Fruit fly (Drosophila melanogaster) S2 (cell line): ENCODE results near the gene Taf7.

ENCODE experiments used
- CG8478 ChIP-seq: fragments of >200 bp; optimal IDR thresholded peaks from 2 replicates; lab custom pipeline; 2018
- CTCF ChIP-seq, 2 experiments: fragments of >200 bp; optimal IDR thresholded peaks; 2 replicates each; lab custom pipeline; 2018

Gene Taf7

DNA sequence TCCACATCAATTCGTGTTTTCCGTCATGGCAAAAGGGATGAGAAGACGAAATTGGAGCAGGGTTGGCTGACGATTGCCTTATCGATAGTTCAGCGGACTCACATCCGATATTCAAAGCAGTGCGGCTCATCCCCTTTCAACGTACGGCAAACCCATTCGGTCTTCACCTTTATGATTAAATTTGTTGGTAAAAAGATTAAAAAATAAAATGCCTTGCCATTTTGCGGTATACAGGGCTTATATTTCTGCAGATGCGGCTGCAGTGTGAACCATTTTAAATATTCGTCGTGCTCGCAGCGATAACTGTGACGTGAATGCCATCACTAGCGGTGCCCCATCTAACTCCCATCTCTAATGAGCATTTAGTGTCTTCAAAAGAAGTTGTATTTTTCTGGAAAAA lies at the start of gene Taf7, which contains the start of gene EMC1:
Gene Taf7 (plus strand): TSS at position 23 of the 400 bp plus-strand sequence.
Gene EMC1 (minus strand): TSS at position 53 of the 400 bp plus-strand sequence.
- peak; percentile 7 to 29 for TF ChIP-seq CTCF (optimal IDR thresholded peaks at IDR 0.05; lab: Kevin White, UChicago)
- no peak for TF ChIP-seq CG8478 (lab: Kevin White, UChicago)

DNA sequence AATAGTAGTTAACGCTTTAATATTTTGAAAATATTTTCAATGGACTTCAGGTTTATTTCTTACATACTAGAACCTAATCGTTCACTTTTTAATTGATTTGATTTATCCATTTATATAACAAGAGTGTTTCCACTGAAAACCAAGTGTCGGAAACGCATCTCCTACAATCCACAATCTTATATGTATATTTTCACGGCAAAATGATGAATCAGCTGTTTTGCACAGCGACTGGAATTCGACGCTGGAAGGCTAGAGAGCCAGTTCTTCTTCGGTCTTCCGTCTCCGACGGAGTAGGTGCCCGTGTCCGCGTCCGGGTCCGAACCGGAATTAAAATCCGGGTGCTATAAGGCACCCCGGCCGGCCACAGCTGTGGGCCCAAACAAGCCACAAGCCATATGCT lies 22.7 kb upstream of the Taf7 start:
- TF ChIP-seq CTCF (optimal IDR thresholded peaks at IDR 0.05; lab: Kevin White, UChicago): no peak
- TF ChIP-seq CG8478 (lab: Kevin White, UChicago): no peak

dm6 chr3R:7886167-7886858 lies 20.8 kb upstream of the Taf7 start, which contains the start of gene CG17816:
Gene CG17816 (minus strand): TSS chr3R:7886733.
- TF ChIP-seq CG8478 (lab: Kevin White, UChicago) (no peak), CTCF (optimal IDR thresholded peaks at IDR 0.05; lab: Kevin White, UChicago) (peak in 1 of 2 experiments; percentile 23)

DNA sequence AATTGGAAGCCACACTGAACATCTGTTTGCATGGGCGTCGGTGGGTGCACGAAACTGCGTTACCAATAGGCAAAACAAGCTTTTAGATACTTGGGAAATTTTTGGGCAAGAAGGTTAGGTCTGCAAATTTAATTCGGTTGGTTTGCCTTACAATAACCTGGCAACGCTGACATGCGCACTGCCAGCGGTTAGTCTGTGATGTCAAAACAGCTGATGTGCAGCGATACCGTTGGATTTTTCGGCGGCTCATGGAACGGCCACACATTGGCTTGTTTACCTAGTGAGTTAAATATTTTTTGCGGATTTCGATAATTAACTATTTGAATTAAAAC lies 20.3 kb upstream of the Taf7 start, which contains the start of gene ArgRS-m:
Gene ArgRS-m (plus strand): TSS at position 187 of the 332 bp plus-strand sequence.
- TF ChIP-seq CG8478 (lab: Kevin White, UChicago) (no peak), CTCF (optimal IDR thresholded peaks at IDR 0.05; lab: Kevin White, UChicago) (peak in 1 of 2 experiments; percentile 8)

DNA sequence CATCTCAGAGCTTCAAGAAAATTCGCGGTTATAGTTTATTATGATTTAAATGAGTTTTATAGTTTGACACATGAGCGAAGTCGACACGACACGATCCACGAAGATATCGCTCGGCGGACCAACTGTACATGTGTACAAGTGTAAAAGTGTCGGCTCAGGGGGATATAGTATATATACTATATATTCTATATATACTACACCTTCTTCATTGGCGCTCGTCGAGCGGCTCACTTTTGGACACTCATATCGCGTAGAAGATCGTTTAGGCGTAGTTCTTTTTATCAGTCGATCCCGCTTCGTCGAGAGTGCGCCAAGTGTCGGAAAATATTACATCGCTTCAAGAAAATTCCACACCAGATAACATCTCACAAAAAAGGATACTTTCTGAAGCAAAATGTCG lies 16.1 kb upstream of the Taf7 start, which contains the start of gene wtrw:
Gene wtrw (plus strand): TSS at position 301 of the 400 bp plus-strand sequence.
- TF ChIP-seq CG8478 (lab: Kevin White, UChicago) (no peak), CTCF (optimal IDR thresholded peaks at IDR 0.05; lab: Kevin White, UChicago) (no peak)

- TF ChIP-seq CTCF (optimal IDR thresholded peaks at IDR 0.05; lab: Kevin White, UChicago): no peak
- TF ChIP-seq CG8478 (lab: Kevin White, UChicago): no peak
Measured at dm6 chr3R:7892246-7893000, 14.7 kb upstream of the Taf7 start.

DNA sequence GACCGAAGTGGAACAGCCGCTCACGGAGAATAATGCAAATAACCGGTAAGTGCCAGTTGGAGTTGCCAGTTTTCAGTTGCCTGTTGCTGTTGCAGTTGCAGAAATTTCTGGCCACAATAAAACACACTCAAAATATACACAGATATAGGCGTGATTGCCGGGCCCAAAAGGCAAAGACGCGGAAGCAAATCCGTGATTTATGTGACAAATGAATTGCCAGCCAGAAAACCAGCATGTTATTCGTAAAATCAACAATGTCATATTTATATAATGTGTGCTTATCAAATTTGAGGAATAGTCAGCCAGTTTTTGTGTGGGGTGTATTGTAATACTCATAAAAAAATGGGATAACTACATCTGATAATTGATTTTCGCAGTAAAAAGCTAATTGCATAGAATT lies 12.5 kb upstream of the Taf7 start:
- no peak for TF ChIP-seq CG8478 (lab: Kevin White, UChicago)

DNA sequence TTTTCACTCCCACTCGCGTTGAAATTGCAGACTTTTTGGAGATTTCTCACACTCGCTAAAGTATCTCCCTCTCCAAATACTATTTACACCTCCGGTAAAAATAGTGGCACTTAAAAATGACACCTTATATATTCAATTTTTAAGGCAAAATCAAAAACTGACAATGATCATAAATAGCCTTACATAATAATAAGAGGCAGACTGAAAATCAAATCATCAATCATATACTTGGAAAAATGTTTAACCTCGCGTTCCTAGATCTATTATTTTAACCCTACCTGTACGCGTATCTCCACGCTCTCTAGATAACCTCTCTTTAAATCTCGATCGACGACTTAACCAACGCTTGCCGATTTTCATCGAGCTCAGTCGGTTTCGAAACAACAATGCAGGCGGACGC lies 11.7 kb upstream of the Taf7 start:
- TF ChIP-seq CTCF (optimal IDR thresholded peaks at IDR 0.05; lab: Kevin White, UChicago) (no peak), CG8478 (lab: Kevin White, UChicago) (no peak)

DNA sequence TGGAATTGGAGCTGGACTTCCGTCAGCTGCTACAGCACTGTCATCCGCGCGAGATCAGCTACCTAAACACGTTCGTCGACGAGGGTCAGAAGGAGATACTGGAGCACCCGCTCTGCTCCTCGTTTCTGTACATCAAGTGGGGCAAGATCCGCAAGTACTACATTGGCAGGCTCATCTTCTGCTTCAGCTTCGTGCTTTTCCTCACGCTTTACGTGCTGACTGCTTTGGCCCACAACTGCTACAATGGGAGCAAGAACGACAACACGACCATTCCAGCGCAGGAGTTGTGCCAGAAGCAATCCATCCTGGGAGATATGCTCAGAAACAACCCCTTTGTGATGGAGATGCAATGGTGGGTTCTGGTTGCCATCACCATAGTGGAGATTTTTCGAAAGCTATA lies 7.9 kb upstream of the Taf7 start:
- no peak for TF ChIP-seq CG8478 (lab: Kevin White, UChicago)
- TF ChIP-seq CTCF (optimal IDR thresholded peaks at IDR 0.05; lab: Kevin White, UChicago): no peak

DNA sequence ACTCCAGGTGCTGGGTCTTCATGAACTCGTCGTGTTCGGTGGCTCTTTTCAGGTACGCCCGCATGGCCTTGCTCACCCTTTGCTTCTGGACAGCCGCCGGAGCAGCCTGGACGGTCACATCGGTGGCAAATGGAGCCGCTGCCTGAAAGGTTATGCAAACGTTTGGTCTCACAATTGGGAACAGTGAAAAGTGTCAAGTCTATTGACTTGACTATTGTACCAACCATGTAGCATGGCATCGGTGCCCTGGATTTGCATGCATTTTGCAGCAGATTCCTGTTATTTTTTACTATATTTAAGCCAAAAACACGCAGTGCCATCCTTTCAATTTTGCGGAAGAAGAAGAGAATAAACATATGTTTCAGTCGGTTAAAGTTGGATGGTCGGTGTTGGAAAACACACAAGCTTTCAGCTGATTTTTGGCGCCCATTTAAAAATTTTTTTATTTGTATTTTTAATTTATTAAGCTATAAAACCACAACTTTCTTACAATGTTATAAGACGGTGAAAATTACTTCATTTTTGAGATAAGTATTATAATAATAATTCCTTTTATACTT lies 4.7 kb upstream of the Taf7 start, which contains the start of gene mRpS9:
Gene mRpS9 (minus strand): TSS at position 355 of the 560 bp plus-strand sequence.
- TF ChIP-seq CTCF (optimal IDR thresholded peaks at IDR 0.05; lab: Kevin White, UChicago) (no peak), CG8478 (lab: Kevin White, UChicago) (no peak)

- TF ChIP-seq CG8478 (lab: Kevin White, UChicago) (no peak), CTCF (optimal IDR thresholded peaks at IDR 0.05; lab: Kevin White, UChicago) (no peak)
Measured at dm6 chr3R:7911482-7911881, 4.3 kb downstream of the Taf7 start, which contains the start of gene Prat. Gene Prat (minus strand): TSS chr3R:7911779.

DNA sequence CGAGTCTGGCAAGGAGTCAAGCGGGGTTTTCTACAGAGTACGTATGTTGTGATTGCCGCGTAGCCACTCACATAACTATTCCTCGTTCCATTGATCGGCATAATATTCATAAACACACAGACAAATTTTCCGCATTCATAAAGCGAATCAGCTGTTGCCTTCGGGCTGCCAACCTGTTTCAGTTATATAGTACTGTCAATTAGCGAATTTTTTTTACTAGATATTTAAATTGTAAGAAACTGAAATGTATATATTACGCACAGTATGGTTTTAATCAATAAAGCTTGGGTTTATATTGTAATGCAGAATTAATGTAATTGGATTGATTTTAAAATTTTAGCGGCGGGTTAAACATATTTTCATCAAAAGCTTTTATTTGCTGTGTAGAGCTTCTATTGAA lies 6.0 kb downstream of the Taf7 start, which contains the start of gene Rfk:
Gene Rfk (minus strand): TSS at position 152 of the 400 bp plus-strand sequence.
- TF ChIP-seq CG8478 (lab: Kevin White, UChicago) (no peak), CTCF (optimal IDR thresholded peaks at IDR 0.05; lab: Kevin White, UChicago) (no peak)

dm6 chr3R:7913551-7913950 lies 6.4 kb downstream of the Taf7 start, which contains the start of gene kipf:
Gene kipf (plus strand): TSS chr3R:7913851.
- no peak for TF ChIP-seq CTCF (optimal IDR thresholded peaks at IDR 0.05; lab: Kevin White, UChicago)
- TF ChIP-seq CG8478 (lab: Kevin White, UChicago): no peak

DNA sequence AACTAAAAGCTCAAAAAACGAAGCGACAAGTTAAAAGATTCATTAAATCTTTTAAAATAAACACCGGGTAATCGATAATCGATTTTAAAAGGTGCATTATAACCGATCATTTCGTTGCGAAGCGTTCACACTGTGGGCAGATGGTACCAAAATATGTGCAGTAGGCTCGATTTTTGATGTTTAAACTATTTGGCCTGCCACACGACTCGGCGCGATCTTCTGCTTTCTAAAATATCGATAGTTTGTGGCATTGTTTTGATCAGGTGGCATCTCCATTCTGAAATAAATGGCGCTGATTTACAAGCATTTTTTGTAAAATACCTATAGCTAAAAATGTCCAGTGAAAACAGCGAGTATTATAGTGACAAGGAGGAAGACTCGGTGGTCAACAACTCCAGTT lies 13.1 kb downstream of the Taf7 start, which contains the start of the genes CG10445 and lds:
Gene CG10445 (minus strand): TSS at position 104 of the 400 bp plus-strand sequence.
Gene lds (plus strand): TSS at position 236 of the 400 bp plus-strand sequence.
- TF ChIP-seq CTCF (optimal IDR thresholded peaks at IDR 0.05; lab: Kevin White, UChicago) (peak; percentile 22 to 44), CG8478 (lab: Kevin White, UChicago) (no peak)
